3 fruit fly cellular contexts compared by ENCODE assay signal in the genomic region with DNA sequence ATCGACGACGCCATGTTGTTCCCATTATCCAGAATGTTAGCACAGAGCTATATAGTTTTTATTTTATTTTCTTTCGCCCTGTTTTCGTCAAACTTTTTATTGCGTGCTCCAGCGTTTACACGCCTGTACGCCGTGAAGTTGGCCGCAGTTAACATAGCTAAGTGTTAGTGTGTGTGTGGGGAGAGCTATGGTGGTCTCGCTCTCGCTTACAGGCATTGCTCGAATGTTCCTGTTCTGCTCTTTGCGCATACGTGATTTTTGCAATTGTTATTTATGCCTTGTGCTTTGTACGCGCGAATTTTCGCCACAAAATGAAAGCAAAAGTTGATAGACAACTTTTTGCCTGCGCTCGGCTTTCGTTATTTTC.
TF ChIP-seq lines count a peak whose summit lies in the region.

No protein-coding gene starts in this region.

TF ChIP-seq in whole organism, embryonic, 481 proteins besides CTCF, POLR2A, EP300 and RAD21 (continued from another document and continues in another):
- TF ChIP-seq NfI (GFP tag; optimal IDR thresholded peaks at IDR 0.05; lab: Kevin White, UChicago): peak; percentile 36
- no peak for TF ChIP-seq sens-2 (GFP tag; IDR thresholded peaks at IDR 0.05; lab: Robert Waterston, UW)
- TF ChIP-seq CG8290 (GFP tag; optimal IDR thresholded peaks at IDR 0.05; lab: Kevin White, UChicago): no peak
- TF ChIP-seq CG8290 (tag; optimal IDR thresholded peaks at IDR 0.05; lab: Kevin White, UChicago): peak; percentile 62 to 69
- no peak for TF ChIP-seq D19B (GFP tag; optimal IDR thresholded peaks at IDR 0.05; lab: Kevin White, UChicago)
- peak; percentile 74 for TF ChIP-seq CG34422 (GFP tag; IDR thresholded peaks at IDR 0.05; lab: Robert Waterston, UW)
- TF ChIP-seq CG11085 (GFP tag; IDR thresholded peaks at IDR 0.05; lab: Robert Waterston, UW): no peak
- TF ChIP-seq jigr1 (GFP tag; IDR thresholded peaks at IDR 0.05; lab: Robert Waterston, UW): no peak
- no peak for TF ChIP-seq CG12155 (GFP tag; optimal IDR thresholded peaks at IDR 0.05; lab: Kevin White, UChicago)
- TF ChIP-seq Hr3 (GFP tag; optimal IDR thresholded peaks at IDR 0.05; lab: Kevin White, UChicago): no peak
- 0 out of 3 replicates have a peak, but pooled peaks have one; percentile 54 for TF ChIP-seq CG17361 (GFP tag; IDR thresholded peaks at IDR 0.05; lab: Robert Waterston, UW)
- no peak for TF ChIP-seq CG6813 (GFP tag; optimal IDR thresholded peaks at IDR 0.05; lab: Kevin White, UChicago)
- TF ChIP-seq unc-4 (GFP tag; IDR thresholded peaks at IDR 0.05; lab: Robert Waterston, UW; ENCODE audit: partially characterized antibody): no peak
- peak; percentile 29 for TF ChIP-seq CG9727 (GFP tag; optimal IDR thresholded peaks at IDR 0.05; lab: Kevin White, UChicago)
- no peak for TF ChIP-seq hkb (optimal IDR thresholded peaks at IDR 0.05; lab: Kevin White, UChicago)
- TF ChIP-seq hkb (GFP tag; IDR thresholded peaks at IDR 0.05; lab: Robert Waterston, UW): no peak
- TF ChIP-seq tna (GFP tag; IDR thresholded peaks at IDR 0.05; lab: Robert Waterston, UW; ENCODE audit: partially characterized antibody): no peak
- TF ChIP-seq disco-r (GFP tag; optimal IDR thresholded peaks at IDR 0.05; lab: Kevin White, UChicago): no peak
- no peak for TF ChIP-seq CG13424 (tag; optimal IDR thresholded peaks at IDR 0.05; lab: Kevin White, UChicago)
- TF ChIP-seq bcd (GFP tag; optimal IDR thresholded peaks at IDR 0.05; lab: Kevin White, UChicago): no peak
- TF ChIP-seq Dbx (GFP tag; IDR thresholded peaks at IDR 0.05; lab: Robert Waterston, UW): peak; percentile 61; the same call in 2 of the 3 replicates
- peak; percentile 35 for TF ChIP-seq PHDP (tag; optimal IDR thresholded peaks at IDR 0.05; lab: Kevin White, UChicago)
- TF ChIP-seq cwo (GFP tag; optimal IDR thresholded peaks at IDR 0.05; lab: Kevin White, UChicago): peak; percentile 21
- no peak for TF ChIP-seq maf-S (GFP tag; optimal IDR thresholded peaks at IDR 0.05; lab: Kevin White, UChicago)
- TF ChIP-seq CG2678 (tag; optimal IDR thresholded peaks at IDR 0.05; lab: Kevin White, UChicago): no peak
- peak; percentile 18 for TF ChIP-seq CG13894 (tag; optimal IDR thresholded peaks at IDR 0.05; lab: Kevin White, UChicago)
- peak; percentile 17 for TF ChIP-seq CG2116 (GFP tag; optimal IDR thresholded peaks at IDR 0.05; lab: Kevin White, UChicago)
- no peak for TF ChIP-seq CG6175 (GFP tag; IDR thresholded peaks at IDR 0.05; lab: Robert Waterston, UW)
- TF ChIP-seq run (tag; optimal IDR thresholded peaks at IDR 0.05; lab: Kevin White, UChicago): no peak
- TF ChIP-seq CG13624 (GFP tag; optimal IDR thresholded peaks at IDR 0.05; lab: Kevin White, UChicago): peak; percentile 12
- no peak for TF ChIP-seq zen2 (GFP tag; IDR thresholded peaks at IDR 0.05; lab: Robert Waterston, UW; ENCODE audit: partially characterized antibody)
- no peak for TF ChIP-seq sr (GFP tag; IDR thresholded peaks at IDR 0.05; lab: Robert Waterston, UW)
- peak; percentile 99 for TF ChIP-seq ewg (GFP tag; optimal IDR thresholded peaks at IDR 0.05; lab: Kevin White, UChicago)
- TF ChIP-seq CG14050 (GFP tag; IDR thresholded peaks at IDR 0.05; lab: Robert Waterston, UW): no peak
- no peak for TF ChIP-seq CG32772 (GFP tag; IDR thresholded peaks at IDR 0.05; lab: Robert Waterston, UW)
- peak; percentile 60; the same call in 1 of the 3 replicates for TF ChIP-seq otp (GFP tag; IDR thresholded peaks at IDR 0.05; lab: Robert Waterston, UW)
- TF ChIP-seq gce (GFP tag; IDR thresholded peaks at IDR 0.05; lab: Robert Waterston, UW): 0 out of 3 replicates have a peak, but pooled peaks have one; percentile 26
- TF ChIP-seq luna (GFP tag; optimal IDR thresholded peaks at IDR 0.05; lab: Kevin White, UChicago): no peak
- no peak for TF ChIP-seq gem (tag; optimal IDR thresholded peaks at IDR 0.05; lab: Kevin White, UChicago)
- peak; percentile 40 for TF ChIP-seq Ets65A (GFP tag; lab: Kevin White, UChicago)
- TF ChIP-seq CG15696 (tag; optimal IDR thresholded peaks at IDR 0.05; lab: Kevin White, UChicago): no peak
- no peak for TF ChIP-seq tx (GFP tag; optimal IDR thresholded peaks at IDR 0.05; lab: Kevin White, UChicago)
- peak; percentile 20 for TF ChIP-seq lab (GFP tag; optimal IDR thresholded peaks at IDR 0.05; lab: Kevin White, UChicago)

TF ChIP-seq in whole organism, prepupa, 60 proteins besides CTCF, POLR2A, EP300 and RAD21 (continued from another document):
- TF ChIP-seq CG11294 (GFP tag; IDR thresholded peaks at IDR 0.05; lab: Robert Waterston, UW): no peak
- peak; percentile 26 for TF ChIP-seq CG9139 (GFP tag; optimal IDR thresholded peaks at IDR 0.05; lab: Kevin White, UChicago)
- TF ChIP-seq dac (GFP tag; optimal IDR thresholded peaks at IDR 0.05; lab: Kevin White, UChicago): peak; percentile 21
- no peak for TF ChIP-seq Eip93F (GFP tag; optimal IDR thresholded peaks at IDR 0.05; lab: Kevin White, UChicago)
- TF ChIP-seq net (GFP tag; optimal IDR thresholded peaks at IDR 0.05; lab: Kevin White, UChicago): peak; percentile 21
- peak; percentile 96 for TF ChIP-seq Blimp-1 (GFP tag; optimal IDR thresholded peaks at IDR 0.05; lab: Kevin White, UChicago)
- TF ChIP-seq Smox (GFP tag; optimal IDR thresholded peaks at IDR 0.05; lab: Kevin White, UChicago): no peak
- TF ChIP-seq CG3919 (GFP tag; optimal IDR thresholded peaks at IDR 0.05; lab: Kevin White, UChicago): no peak
- TF ChIP-seq Gug (GFP tag; IDR thresholded peaks at IDR 0.05; lab: Robert Waterston, UW): no peak
- TF ChIP-seq CG15336 (GFP tag; IDR thresholded peaks at IDR 0.05; lab: Robert Waterston, UW): no peak; the same call in 1 of the 2 replicates
- TF ChIP-seq CG8319 (GFP tag; optimal IDR thresholded peaks at IDR 0.05; lab: Kevin White, UChicago): no peak
- TF ChIP-seq Hr38 (GFP tag; optimal IDR thresholded peaks at IDR 0.05; lab: Kevin White, UChicago): no peak
- TF ChIP-seq salr (GFP tag; optimal IDR thresholded peaks at IDR 0.05; lab: Kevin White, UChicago): peak in 1 of 2 experiments; percentile 33
- TF ChIP-seq eg (GFP tag; IDR thresholded peaks at IDR 0.05; lab: Robert Waterston, UW): peak; percentile 34
- TF ChIP-seq CG32006 (GFP tag; optimal IDR thresholded peaks at IDR 0.05; lab: Kevin White, UChicago): no peak
- no peak for TF ChIP-seq Sox15 (GFP tag; optimal IDR thresholded peaks at IDR 0.05; lab: Kevin White, UChicago)
- TF ChIP-seq CG11902 (GFP tag; optimal IDR thresholded peaks at IDR 0.05; lab: Kevin White, UChicago): no peak
- TF ChIP-seq cyc (GFP tag; optimal IDR thresholded peaks at IDR 0.05; lab: Kevin White, UChicago): no peak
- TF ChIP-seq CG11762 (GFP tag; optimal IDR thresholded peaks at IDR 0.05; lab: Kevin White, UChicago; ENCODE audit: insufficient read depth): no peak
- peak in 1 of 2 experiments; percentile 25 for TF ChIP-seq ss (GFP tag; optimal IDR thresholded peaks at IDR 0.05; lab: Kevin White, UChicago)
- TF ChIP-seq CG1621 (tag; optimal IDR thresholded peaks at IDR 0.05; lab: Kevin White, UChicago): peak; percentile 66
- peak; percentile 16 for TF ChIP-seq CG8632 (GFP tag; optimal IDR thresholded peaks at IDR 0.05; lab: Kevin White, UChicago)
- peak; percentile 95 for TF ChIP-seq CG6163 (GFP tag; IDR thresholded peaks at IDR 0.05; lab: Robert Waterston, UW)
- TF ChIP-seq Eip75B (GFP tag; optimal IDR thresholded peaks at IDR 0.05; lab: Kevin White, UChicago): no peak
- no peak for TF ChIP-seq CG34406 (GFP tag; optimal IDR thresholded peaks at IDR 0.05; lab: Kevin White, UChicago)
- no peak for TF ChIP-seq CG6276 (GFP tag; optimal IDR thresholded peaks at IDR 0.05; lab: Kevin White, UChicago)
- no peak for TF ChIP-seq CG31627 (GFP tag; optimal IDR thresholded peaks at IDR 0.05; lab: Kevin White, UChicago)
- TF ChIP-seq CG10669 (GFP tag; optimal IDR thresholded peaks at IDR 0.05; lab: Kevin White, UChicago): no peak
- no peak for TF ChIP-seq spab (GFP tag; optimal IDR thresholded peaks at IDR 0.05; lab: Kevin White, UChicago)
- TF ChIP-seq topi (GFP tag; optimal IDR thresholded peaks at IDR 0.05; lab: Kevin White, UChicago): peak; percentile 5
- no peak for TF ChIP-seq Hr39 (GFP tag; optimal IDR thresholded peaks at IDR 0.05; lab: Kevin White, UChicago)
- TF ChIP-seq Eip78C (GFP tag; lab: Kevin White, UChicago): peak; percentile 74
- TF ChIP-seq achi (GFP tag; optimal IDR thresholded peaks at IDR 0.05; lab: Kevin White, UChicago): no peak
- TF ChIP-seq fd59A (GFP tag; optimal IDR thresholded peaks at IDR 0.05; lab: Kevin White, UChicago): no peak
- peak; percentile 5 for TF ChIP-seq Met (GFP tag; optimal IDR thresholded peaks at IDR 0.05; lab: Kevin White, UChicago)
- peak; percentile 4 for TF ChIP-seq fd85E (GFP tag; optimal IDR thresholded peaks at IDR 0.05; lab: Kevin White, UChicago)
- TF ChIP-seq Sox102F (GFP tag; optimal IDR thresholded peaks at IDR 0.05; lab: Kevin White, UChicago): no peak
- TF ChIP-seq pdm3 (GFP tag; optimal IDR thresholded peaks at IDR 0.05; lab: Kevin White, UChicago): peak; percentile 7
- TF ChIP-seq CG4318 (GFP tag; optimal IDR thresholded peaks at IDR 0.05; lab: Kevin White, UChicago): no peak
- TF ChIP-seq CG6808 (GFP tag; optimal IDR thresholded peaks at IDR 0.05; lab: Kevin White, UChicago): no peak

TF ChIP-seq in whole organism, pupa, 21 proteins besides CTCF, POLR2A, EP300 and RAD21 (continued from another document):
- TF ChIP-seq CG8159 (tag; optimal IDR thresholded peaks at IDR 0.05; lab: Kevin White, UChicago): no peak
